Worm (Caenorhabditis elegans) whole organism, L3 larva: ENCODE data around the gene inx-2.

ENCODE experiments used
- fkh-2 ChIP-seq: fragments of 150-350 bp; optimal IDR thresholded peaks from 2 replicates; lab custom pipeline; 2014; ENCODE audit warnings: missing biosample characterization, missing genetic modification reagents, missing genetic modification characterization
- lin-39 ChIP-seq: fragments of 150-350 bp; optimal IDR thresholded peaks from 2 replicates; lab custom pipeline; 2018; ENCODE audit warnings: missing biosample characterization, missing genetic modification reagents, missing genetic modification characterization
- mdl-1 ChIP-seq: fragments of 150-350 bp; optimal IDR thresholded peaks from 2 replicates; lab custom pipeline; 2014; ENCODE audit warnings: missing biosample characterization, missing genetic modification characterization
- nhr-237 ChIP-seq: fragments of 150-350 bp; optimal IDR thresholded peaks from 2 replicates; lab custom pipeline; 2014; ENCODE audit warnings: missing biosample characterization, missing genetic modification characterization
- sea-2 ChIP-seq: fragments of 150-350 bp; sonication (generic microtip); optimal IDR thresholded peaks from 4 replicates; lab custom pipeline; 2014; ENCODE audit warnings: missing biosample characterization, missing genetic modification reagents, missing genetic modification characterization
- tbx-2 ChIP-seq: sonication (generic microtip); optimal IDR thresholded peaks from 2 replicates; lab custom pipeline; 2016; ENCODE audit warnings: mild to moderate bottlenecking, missing genetic modification characterization, missing compliant biosample characterization

DNA sequence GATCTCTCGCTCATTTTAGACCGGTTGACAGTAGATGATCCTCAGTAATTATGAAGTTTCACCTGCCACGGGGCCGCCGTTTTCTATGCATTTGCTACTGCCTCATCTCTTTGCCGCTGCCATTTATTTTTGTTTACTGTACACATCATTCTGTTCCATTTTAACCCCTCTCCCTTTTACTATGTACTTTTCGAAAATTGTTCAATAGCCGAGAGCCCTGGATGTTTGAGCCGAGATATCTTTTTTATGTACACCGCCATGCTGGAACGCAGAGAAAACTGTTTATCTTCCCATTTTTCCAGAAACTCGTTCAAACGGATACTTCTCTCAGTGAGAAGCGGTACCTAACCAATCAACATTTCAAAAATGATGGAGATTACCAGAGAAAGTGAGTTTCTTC lies 25.7 kb downstream of the inx-2 start, which contains the start of gene ifa-1:
- TF ChIP-seq nhr-237: no peak
- TF ChIP-seq sea-2 (GFP tag; lab: Kevin White, UChicago): no peak
- no peak for TF ChIP-seq tbx-2 (tag; lab: Kevin White, UChicago)
- TF ChIP-seq fkh-2 (tag; lab: Kevin White, UChicago): no peak
- no peak for TF ChIP-seq lin-39
- TF ChIP-seq mdl-1 (tag; lab: Kevin White, UChicago): no peak
